Fruit fly (Drosophila melanogaster) whole organism: ENCODE results near the gene Bili.
"Not testable (repeated sequence)": the region's sequence is repeated elsewhere in the genome, so short reads cannot be mapped to it uniquely, and the experiment has no call there.

Source experiments
- CG8478 ChIP-seq: fragments of >200 bp; optimal IDR thresholded peaks from 2 replicates; lab custom pipeline; 2018; ENCODE audit warnings: inconsistent platforms
- Dll ChIP-seq: fragments of >200 bp; optimal IDR thresholded peaks from 2 replicates; lab custom pipeline; 2017
- EcR ChIP-seq, 2 experiments: fragments of >200 bp; optimal IDR thresholded peaks; 2 replicates each; lab custom pipeline; 2017; ENCODE audit warnings: missing biosample characterization in 2 of 2, missing genetic modification characterization in 2 of 2, missing genetic modification reagents in 2 of 2
- pan ChIP-seq: fragments of >200 bp; optimal IDR thresholded peaks from 2 replicates; lab custom pipeline; 2017
- psq ChIP-seq: fragments of >200 bp; optimal IDR thresholded peaks from 2 replicates; lab custom pipeline; 2017
- usp ChIP-seq: fragments of >200 bp; optimal IDR thresholded peaks from 2 replicates; lab custom pipeline; 2017; ENCODE audit warnings: missing biosample characterization, missing genetic modification characterization, mixed read lengths

Gene Bili

DNA sequence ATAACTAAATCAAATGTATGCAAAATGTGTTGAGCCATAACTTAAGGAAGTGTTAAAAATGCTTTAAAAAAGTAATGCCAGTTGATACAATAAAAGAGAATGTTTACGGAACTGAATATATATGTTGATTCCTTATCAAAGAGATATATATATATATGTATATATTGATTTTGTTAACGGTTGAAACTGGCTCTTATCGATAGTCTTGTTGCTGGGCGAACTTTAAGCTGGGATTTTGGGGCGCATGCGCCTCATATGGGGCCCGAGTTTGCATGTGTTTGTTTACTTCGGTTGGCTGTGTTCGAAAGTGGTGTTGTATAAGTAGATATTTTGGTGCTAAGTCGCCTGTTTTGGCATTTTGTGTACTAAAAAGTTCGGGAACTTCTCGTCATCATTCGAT, at the start of gene Bili:
Gene Bili, plus strand, starts transcription at position 265 of the 400 bp plus-strand sequence.
- not testable (repeated sequence) for TF ChIP-seq psq, Dll, pan (lab: Kevin White, UChicago)

DNA sequence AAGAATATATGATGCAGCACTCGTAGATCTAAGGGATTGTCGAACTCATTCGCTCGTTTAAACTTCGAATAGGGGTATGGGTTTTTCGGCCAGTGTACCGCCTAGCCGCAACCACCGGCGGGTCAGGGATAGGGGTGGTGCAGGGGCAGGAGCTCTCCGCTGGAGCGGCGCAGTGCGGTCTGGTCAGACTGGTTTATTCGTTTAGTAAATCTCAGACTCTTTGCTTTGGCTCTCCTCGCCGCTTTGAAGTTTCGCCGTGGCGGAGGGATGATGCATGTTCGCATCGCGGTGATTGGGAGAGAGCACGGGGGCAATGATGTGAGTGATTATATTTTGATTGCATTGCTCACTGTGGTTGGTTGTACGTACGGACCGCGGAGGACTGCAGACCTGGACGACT, 48.8 kb upstream of the Bili start, which contains the start of gene fd96Ca:
Gene fd96Ca, plus strand, starts transcription at position 337 of the 400 bp plus-strand sequence.
- TF ChIP-seq pan (lab: Kevin White, UChicago), result no peak
- no peak for TF ChIP-seq CG8478 (lab: Kevin White, UChicago)
- no peak for TF ChIP-seq EcR (GFP tag; optimal IDR thresholded peaks at IDR 0.05; lab: Kevin White, UChicago)
- TF ChIP-seq Dll (lab: Kevin White, UChicago), result peak; percentile 82
- TF ChIP-seq psq (lab: Kevin White, UChicago), result no peak

DNA sequence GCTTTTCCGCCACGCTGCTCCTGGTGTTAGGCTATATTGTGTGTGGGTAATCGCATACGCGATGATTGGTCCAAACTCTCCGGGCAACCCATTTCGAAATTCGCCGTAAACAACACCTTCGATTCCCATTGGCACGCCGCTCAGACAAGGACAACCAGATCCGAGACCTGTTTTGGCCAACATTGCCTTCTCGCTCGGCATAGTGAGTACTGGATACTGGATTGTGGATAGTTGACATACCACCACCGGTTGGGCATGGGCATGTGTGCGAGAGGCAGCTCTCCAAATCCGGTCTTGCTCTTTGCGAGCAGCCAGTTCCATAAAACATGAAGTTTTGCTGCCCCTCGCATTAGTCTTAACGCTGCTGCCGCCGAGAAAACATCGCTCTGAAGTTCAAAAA, 36.5 kb upstream of the Bili start, which contains the start of gene fd96Cb:
Gene fd96Cb, plus strand, starts transcription at position 374 of the 400 bp plus-strand sequence.
- TF ChIP-seq CG8478 (lab: Kevin White, UChicago), result peak; percentile 38
- TF ChIP-seq psq (lab: Kevin White, UChicago), result no peak

DNA sequence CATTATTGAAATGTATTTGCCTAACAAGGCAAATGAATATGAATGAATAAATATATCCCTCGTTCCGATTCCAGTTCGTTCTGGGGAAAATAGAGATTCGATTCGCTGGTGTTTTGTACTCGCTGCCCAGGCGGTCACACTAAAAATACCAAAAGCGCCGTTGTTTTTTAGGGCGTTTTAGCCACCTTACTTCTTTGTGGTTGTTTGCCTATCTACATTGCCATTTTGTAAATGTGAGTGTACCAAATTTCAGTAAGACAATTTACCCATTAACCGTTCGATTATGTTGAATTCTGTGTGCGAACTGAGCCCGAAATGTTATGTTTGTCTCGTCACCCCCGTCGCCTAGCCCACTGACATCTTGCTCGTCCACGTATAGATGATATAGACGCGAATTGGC, 33.6 kb upstream of the Bili start, which contains the start of the genes CG33095 and CG33096:
Gene CG33095, plus strand, starts transcription at position 187 of the 400 bp plus-strand sequence.
Gene CG33096, plus strand, starts transcription at position 187 of the 400 bp plus-strand sequence.
- peak in 1 of 2 experiments; percentile 2 for TF ChIP-seq EcR (GFP tag; optimal IDR thresholded peaks at IDR 0.05; lab: Kevin White, UChicago)
- TF ChIP-seq psq (lab: Kevin White, UChicago), result no peak

DNA sequence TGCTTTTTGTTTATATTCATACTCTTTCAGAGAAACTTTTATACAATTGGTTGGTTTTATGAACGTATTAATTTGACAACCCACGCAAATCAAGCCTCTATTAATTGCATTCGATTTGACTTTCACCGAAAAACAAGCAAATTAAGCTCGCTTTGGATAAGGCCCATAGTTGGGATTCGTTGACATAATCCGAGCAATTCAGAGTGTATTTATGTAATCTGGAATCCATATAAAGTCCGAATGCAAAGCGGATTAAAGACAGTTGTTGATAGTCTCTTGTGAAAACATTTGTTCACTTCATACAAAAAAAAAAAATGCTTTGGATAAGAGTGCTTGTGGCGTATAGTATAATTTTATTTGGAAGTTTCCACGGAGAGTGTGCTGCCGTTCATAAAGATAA, 28.9 kb upstream of the Bili start, which contains the start of gene CG45095:
Gene CG45095, plus strand, starts transcription at position 301 of the 400 bp plus-strand sequence.
- TF ChIP-seq usp (GFP tag; lab: Kevin White, UChicago) (no peak), pan (lab: Kevin White, UChicago) (no peak), EcR (GFP tag; optimal IDR thresholded peaks at IDR 0.05; lab: Kevin White, UChicago) (no peak), Dll (lab: Kevin White, UChicago) (no peak), CG8478 (lab: Kevin White, UChicago) (no peak), psq (lab: Kevin White, UChicago) (no peak)

DNA sequence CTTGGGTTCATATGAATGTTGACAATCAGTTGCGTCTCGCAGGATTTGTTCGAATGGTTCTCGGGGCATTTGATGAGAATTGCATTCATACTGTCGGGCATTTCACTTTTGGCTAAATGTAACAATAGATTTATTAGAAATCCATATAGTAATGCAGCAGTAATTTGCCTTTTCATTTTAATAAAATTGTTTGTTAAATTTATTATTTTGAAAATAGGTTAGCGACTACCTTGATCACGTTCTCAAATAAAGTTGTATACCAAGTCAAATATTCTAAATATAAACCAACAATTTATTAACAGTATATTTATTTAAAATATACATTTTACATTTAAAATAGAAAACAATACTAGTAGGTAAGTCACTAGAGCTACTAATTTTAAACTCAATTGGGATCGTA, 22.2 kb upstream of the Bili start, which contains the start of gene CG34027:
Gene CG34027, minus strand, starts transcription at position 101 of the 400 bp plus-strand sequence.
- TF ChIP-seq CG8478 (lab: Kevin White, UChicago) (no peak), EcR (GFP tag; optimal IDR thresholded peaks at IDR 0.05; lab: Kevin White, UChicago) (no peak), Dll (lab: Kevin White, UChicago) (no peak), pan (lab: Kevin White, UChicago) (no peak), usp (GFP tag; lab: Kevin White, UChicago) (no peak), psq (lab: Kevin White, UChicago) (no peak)

DNA sequence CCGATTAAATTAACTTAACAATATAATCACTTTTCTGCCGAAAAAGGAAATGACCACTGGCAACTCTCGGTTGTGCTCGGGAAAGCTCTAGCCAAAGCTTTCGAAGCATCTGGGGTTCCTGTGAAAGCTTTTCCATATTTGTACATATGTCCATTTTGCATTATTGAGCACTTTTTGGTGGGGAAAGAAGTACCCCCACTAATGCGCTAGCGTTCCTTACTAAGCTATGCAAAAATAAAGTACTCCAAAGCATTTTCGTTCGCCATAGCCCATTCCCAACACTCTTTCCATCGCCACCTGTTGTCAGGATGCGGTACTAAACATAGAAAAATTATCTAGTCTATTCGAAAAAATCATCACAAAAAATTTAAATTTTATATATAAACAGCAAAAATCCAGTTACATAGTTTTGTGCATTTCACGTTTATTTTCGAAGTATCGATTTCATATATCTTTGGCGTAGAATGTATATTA, 18.6 kb upstream of the Bili start, which contains the start of gene Nepl16:
Gene Nepl16, minus strand, starts transcription at position 51 of the 474 bp plus-strand sequence.
- no peak for TF ChIP-seq Dll (lab: Kevin White, UChicago)
- TF ChIP-seq EcR (GFP tag; optimal IDR thresholded peaks at IDR 0.05; lab: Kevin White, UChicago), result no peak
- TF ChIP-seq pan (lab: Kevin White, UChicago), result no peak
- TF ChIP-seq usp (GFP tag; lab: Kevin White, UChicago), result no peak
- no peak for TF ChIP-seq psq (lab: Kevin White, UChicago)
- no peak for TF ChIP-seq CG8478 (lab: Kevin White, UChicago)

DNA sequence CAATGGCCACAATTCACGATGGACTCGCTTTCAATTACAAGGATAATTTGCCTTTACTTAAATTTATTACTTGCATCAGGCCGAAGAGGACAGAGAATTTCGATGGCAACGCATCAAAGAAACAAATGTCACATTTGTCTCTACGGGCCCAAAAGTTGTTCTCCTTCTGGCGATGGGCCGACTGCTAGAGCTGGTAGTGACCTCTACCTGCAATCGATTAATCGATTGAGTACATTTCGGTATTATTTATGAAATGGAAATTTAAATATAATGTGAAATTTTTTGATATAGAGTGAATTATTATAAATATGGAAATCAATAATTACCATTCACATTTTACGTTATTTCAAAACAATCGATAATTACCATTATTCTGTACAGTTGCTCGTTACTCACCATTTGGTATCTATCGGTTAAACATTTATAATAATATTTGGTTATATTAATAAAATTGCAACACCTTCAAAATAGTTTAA, 8.3 kb upstream of the Bili start, which contains the start of the genes CG31510 and TTLL5:
Gene CG31510, minus strand, starts transcription at position 185 of the 476 bp plus-strand sequence.
Gene TTLL5, minus strand, starts transcription at position 185 of the 476 bp plus-strand sequence.
- TF ChIP-seq psq (lab: Kevin White, UChicago) (no peak), usp (GFP tag; lab: Kevin White, UChicago) (no peak), pan (lab: Kevin White, UChicago) (no peak), EcR (GFP tag; optimal IDR thresholded peaks at IDR 0.05; lab: Kevin White, UChicago) (no peak), CG8478 (lab: Kevin White, UChicago) (no peak), Dll (lab: Kevin White, UChicago) (no peak)

DNA sequence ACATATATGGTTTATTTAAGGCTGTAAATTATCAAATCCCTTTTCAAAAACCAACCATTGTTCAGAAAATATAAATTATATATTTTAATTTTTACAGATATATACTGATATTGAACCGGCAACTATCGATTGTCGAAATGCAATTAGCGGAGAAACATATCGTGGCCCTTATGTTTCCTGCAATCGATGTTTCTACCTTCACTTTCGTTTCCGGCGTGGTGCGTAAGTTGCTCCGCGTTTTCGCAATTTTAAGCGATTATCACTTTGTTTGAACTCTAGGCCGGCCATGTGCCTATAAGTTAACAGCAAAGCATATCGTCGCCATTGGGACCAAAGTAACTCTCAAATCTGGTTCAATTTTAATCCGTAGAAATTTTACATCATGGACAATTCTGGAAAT, 7.8 kb upstream of the Bili start, which contains the start of gene vig2:
Gene vig2, plus strand, starts transcription at position 112 of the 400 bp plus-strand sequence.
- TF ChIP-seq psq, Dll, pan (lab: Kevin White, UChicago): not testable (repeated sequence)

DNA sequence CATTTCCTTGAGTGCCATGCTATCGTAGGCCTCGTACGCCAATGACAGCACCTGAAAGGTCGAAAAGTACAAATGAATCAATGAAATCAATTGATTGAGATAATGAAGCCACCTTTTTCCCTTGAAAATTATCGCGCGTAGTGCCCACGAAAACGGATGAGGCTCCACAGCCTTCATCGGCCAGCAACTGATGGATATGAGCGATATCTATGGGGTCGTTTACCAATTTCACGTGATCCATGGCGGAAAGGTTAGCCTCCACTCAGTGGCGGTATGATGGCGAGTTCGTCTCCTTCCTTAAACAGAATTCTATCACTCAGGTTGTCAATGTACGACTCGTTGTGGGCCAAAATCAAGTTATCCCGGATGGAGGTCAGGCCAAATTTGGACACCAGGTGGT, 4.3 kb upstream of the Bili start:
- no peak for TF ChIP-seq Dll (lab: Kevin White, UChicago)
- TF ChIP-seq psq (lab: Kevin White, UChicago), result no peak
- no peak for TF ChIP-seq usp (GFP tag; lab: Kevin White, UChicago)
- no peak for TF ChIP-seq pan (lab: Kevin White, UChicago)
- TF ChIP-seq CG8478 (lab: Kevin White, UChicago), result no peak
- TF ChIP-seq EcR (GFP tag; optimal IDR thresholded peaks at IDR 0.05; lab: Kevin White, UChicago), result no peak

DNA sequence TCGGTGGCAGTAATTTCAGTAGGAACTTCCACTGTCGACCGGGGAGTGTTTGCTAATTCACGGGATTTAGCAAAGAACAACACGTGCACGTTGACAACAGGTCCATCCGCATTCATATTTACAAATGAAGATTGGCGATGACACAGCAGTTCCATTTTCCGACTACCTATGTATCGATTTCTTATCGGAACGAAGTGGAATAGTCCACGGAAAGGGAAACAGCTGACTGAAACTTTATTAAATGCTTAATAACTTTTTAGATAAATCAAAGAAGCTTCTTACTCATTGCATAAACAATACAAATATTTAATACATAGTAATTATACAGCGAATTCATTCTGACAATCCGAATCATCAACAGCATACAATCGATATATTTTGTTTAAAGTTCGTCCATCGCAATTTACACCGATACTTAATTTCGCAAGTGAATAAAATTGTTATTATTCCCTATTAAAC, 3.8 kb upstream of the Bili start, which contains the start of the genes Mocs2A, Mocs2B and Clbn:
Gene Mocs2A, minus strand, starts transcription at position 129 of the 459 bp plus-strand sequence.
Gene Mocs2B, minus strand, starts transcription at position 129 of the 459 bp plus-strand sequence.
Gene Clbn, plus strand, starts transcription at position 272 of the 459 bp plus-strand sequence.
- no peak for TF ChIP-seq CG8478 (lab: Kevin White, UChicago)
- no peak for TF ChIP-seq pan (lab: Kevin White, UChicago)
- TF ChIP-seq Dll (lab: Kevin White, UChicago), result no peak
- no peak for TF ChIP-seq psq (lab: Kevin White, UChicago)
